Fruit fly (Drosophila melanogaster): ENCODE data around the gene CG3407.

Gene CG3407

dm6 chr2L:3840975-3841374 is 27.8 kb upstream of the CG3407 start (continued):
- TF ChIP-seq CG11504 (tag; optimal IDR thresholded peaks at IDR 0.05) (no peak), stwl (tag; optimal IDR thresholded peaks at IDR 0.05) (no peak), CG4282 (GFP tag; optimal IDR thresholded peaks at IDR 0.05) (no peak), Camta (GFP tag; optimal IDR thresholded peaks at IDR 0.05) (peak; percentile 36), Pdp1 (GFP tag; optimal IDR thresholded peaks at IDR 0.05) (peak; percentile 10 to 26), CG9876 (GFP tag; optimal IDR thresholded peaks at IDR 0.05) (no peak), sens-2 (GFP tag; IDR thresholded peaks at IDR 0.05) (no peak), CG33557 (GFP tag; optimal IDR thresholded peaks at IDR 0.05) (peak; percentile 38), CG9817 (tag; optimal IDR thresholded peaks at IDR 0.05) (no peak), gsb-n (tag; optimal IDR thresholded peaks at IDR 0.05) (no peak), CG9932 (GFP tag; IDR thresholded peaks at IDR 0.05) (no peak), nmo (GFP tag; optimal IDR thresholded peaks at IDR 0.05) (peak; percentile 49), Max (GFP tag; optimal IDR thresholded peaks at IDR 0.05) (no peak), CG14014 (GFP tag; IDR thresholded peaks at IDR 0.05) (no peak), CG6765 (GFP tag; optimal IDR thresholded peaks at IDR 0.05) (no peak), sna (GFP tag; IDR thresholded peaks at IDR 0.05; ENCODE audit: partially characterized antibody) (no peak), eyg (GFP tag; optimal IDR thresholded peaks at IDR 0.05) (no peak), CG15514 (GFP tag; optimal IDR thresholded peaks at IDR 0.05) (no peak), corto (GFP tag; optimal IDR thresholded peaks at IDR 0.05) (no peak), Adf1 (GFP tag; IDR thresholded peaks at IDR 0.05) (no peak), pan (optimal IDR thresholded peaks at IDR 0.05) (no peak), pan (GFP tag; optimal IDR thresholded peaks at IDR 0.05 in 1 of 2, IDR thresholded peaks at IDR 0.05 in 1 of 2) (peak in 1 of 2 experiments; percentile 38), CG16779 (GFP tag; IDR thresholded peaks at IDR 0.05) (no peak), CG2202 (tag; optimal IDR thresholded peaks at IDR 0.05) (peak; percentile 27), Doc2 (GFP tag; IDR thresholded peaks at IDR 0.05) (no peak), CrebB (tag; optimal IDR thresholded peaks at IDR 0.05) (no peak), kni (GFP tag; optimal IDR thresholded peaks at IDR 0.05) (no peak), ap (GFP tag; IDR thresholded peaks at IDR 0.05) (0 out of 2 replicates have a peak, but pooled peaks have one; percentile 25), Nf-YB (GFP tag; optimal IDR thresholded peaks at IDR 0.05) (no peak), CG6272 (GFP tag; IDR thresholded peaks at IDR 0.05) (no peak), chif (GFP tag; optimal IDR thresholded peaks at IDR 0.05) (peak in 1 of 2 experiments; percentile 67), maf-S (GFP tag; optimal IDR thresholded peaks at IDR 0.05) (no peak), hth (optimal IDR thresholded peaks at IDR 0.05) (no peak), oc (tag; optimal IDR thresholded peaks at IDR 0.05) (no peak), BtbVII (GFP tag; optimal IDR thresholded peaks at IDR 0.05) (no peak), az2 (GFP tag; optimal IDR thresholded peaks at IDR 0.05) (peak; percentile 12), CG11696 (GFP tag; IDR thresholded peaks at IDR 0.05) (no peak), toy (GFP tag; IDR thresholded peaks at IDR 0.05) (no peak), amos (GFP tag; IDR thresholded peaks at IDR 0.05; ENCODE audit: partially characterized antibody) (no peak), D19A (tag; optimal IDR thresholded peaks at IDR 0.05) (peak; percentile 22), Usf (GFP tag; optimal IDR thresholded peaks at IDR 0.05) (no peak), dmrt11E (tag; optimal IDR thresholded peaks at IDR 0.05) (peak; percentile 76), aop (GFP tag; IDR thresholded peaks at IDR 0.05) (no peak), CG30403 (GFP tag; optimal IDR thresholded peaks at IDR 0.05) (peak; percentile 28), ssp (GFP tag; IDR thresholded peaks at IDR 0.05) (no peak), C15 (GFP tag; IDR thresholded peaks at IDR 0.05) (no peak), CG8944 (GFP tag; optimal IDR thresholded peaks at IDR 0.05) (no peak), CG11085 (GFP tag; IDR thresholded peaks at IDR 0.05) (no peak), her (GFP tag; optimal IDR thresholded peaks at IDR 0.05) (no peak), abd-A (tag; optimal IDR thresholded peaks at IDR 0.05) (no peak), CG7928 (GFP tag; optimal IDR thresholded peaks at IDR 0.05) (no peak), Bteb2 (GFP tag; optimal IDR thresholded peaks at IDR 0.05) (no peak)

Data from whole organism, embryonic.